Worm (Caenorhabditis elegans): ENCODE measurements around the gene maph-9.
A peak's percentile ranks its signal among the peaks of the same experiment; 100 is the strongest.

ce11 chrIV:7190409-7190808, 34.0 kb downstream of the maph-9 start:
- TF ChIP-seq elt-2 (tag; optimal IDR thresholded peaks at IDR 0.05) (peak; percentile 94), egl-27 (tag; optimal IDR thresholded peaks at IDR 0.05) (no peak)
